Fruit fly (Drosophila melanogaster) whole organism, embryonic: ENCODE measurements around the gene CG33268.

Source experiments
- Kr ChIP-seq: fragments of 200-800 bp; sonication (Bioruptor generic); optimal IDR thresholded peaks from 2 replicates; lab custom pipeline; 2017; ENCODE audit warnings: missing biosample characterization, mild to moderate bottlenecking, missing genetic modification characterization
- Xrp1 ChIP-seq: fragments of 200-800 bp; sonication (Bioruptor generic); IDR thresholded peaks from 2 replicates; pipeline ENCODE4 v1.3.6; 2022; ENCODE audit warnings: missing biosample characterization, missing genetic modification characterization
- cg ChIP-seq: fragments of 200-800 bp; sonication (Bioruptor generic); optimal IDR thresholded peaks from 3 replicates; lab custom pipeline; 2019; ENCODE audit warnings: missing biosample characterization, mild to moderate bottlenecking, missing genetic modification characterization, moderate library complexity
- dan ChIP-seq: fragments of 200-800 bp; sonication (Bioruptor generic); IDR thresholded peaks from 2 replicates; pipeline ENCODE4 v1.3.6; 2022; ENCODE audit warnings: missing biosample characterization, missing genetic modification characterization

DNA sequence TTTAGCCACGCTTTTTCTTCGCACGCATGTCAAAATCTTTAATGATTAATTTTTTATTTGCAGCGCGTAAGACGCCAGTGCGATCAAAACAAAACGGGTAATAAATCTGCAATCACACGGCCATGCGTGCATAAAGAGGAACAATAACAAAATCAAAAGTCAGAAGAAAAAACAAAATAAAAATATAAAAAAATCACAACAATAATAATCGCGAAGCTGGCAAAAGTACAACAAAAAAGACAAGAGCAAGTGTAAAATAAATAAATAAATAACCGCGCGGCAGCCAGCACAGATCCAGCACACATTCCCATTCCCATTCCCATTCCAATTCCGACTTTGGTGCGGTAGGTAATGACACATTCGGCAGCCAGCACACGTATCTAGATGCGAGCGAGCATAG lies 43.5 kb upstream of the CG33268 start:
- TF ChIP-seq Xrp1 (GFP tag; lab: Robert Waterston, UW), result no peak
- TF ChIP-seq Kr (GFP tag; lab: Kevin White, UChicago), result no peak
- no peak for TF ChIP-seq cg (GFP tag; lab: Kevin White, UChicago)
- TF ChIP-seq dan (GFP tag; lab: Robert Waterston, UW), result no peak
